Fruit fly (Drosophila melanogaster) whole organism, embryonic: ENCODE results near the gene CG16798.
A peak's percentile ranks its signal among the peaks of the same experiment; 100 is the strongest.

ENCODE experiments used
- ATbp ChIP-seq: fragments of 200-800 bp; sonication (Bioruptor generic); optimal IDR thresholded peaks from 2 replicates; lab custom pipeline; 2017; ENCODE audit warnings: missing biosample characterization, mild to moderate bottlenecking, missing genetic modification characterization, missing genetic modification reagents
- Atf6 ChIP-seq: fragments of 200-800 bp; sonication (Bioruptor generic); IDR thresholded peaks from 2 replicates; pipeline ENCODE4 v1.3.6; 2022; ENCODE audit warnings: missing biosample characterization, missing genetic modification characterization
- CG10543 ChIP-seq: fragments of 200-800 bp; sonication (Bioruptor generic); optimal IDR thresholded peaks from 3 replicates; lab custom pipeline; 2017; ENCODE audit warnings: missing biosample characterization, mild to moderate bottlenecking, missing genetic modification characterization, moderate library complexity
- CG1233 ChIP-seq: fragments of 200-800 bp; sonication (Bioruptor generic); optimal IDR thresholded peaks from 4 replicates; lab custom pipeline; 2018; ENCODE audit warnings: missing biosample characterization, mild to moderate bottlenecking, missing genetic modification characterization
- CG14441 ChIP-seq: fragments of 200-800 bp; sonication (Bioruptor generic); IDR thresholded peaks from 2 replicates; pipeline ENCODE4 v1.3.6; 2022; ENCODE audit warnings: missing biosample characterization, missing genetic modification characterization
- CG1529 ChIP-seq: fragments of 200-800 bp; sonication (Bioruptor generic); optimal IDR thresholded peaks from 3 replicates; lab custom pipeline; 2018; ENCODE audit warnings: missing biosample characterization, missing genetic modification characterization
- CG15696 ChIP-seq: fragments of 200-800 bp; sonication (Bioruptor generic); optimal IDR thresholded peaks from 2 replicates; lab custom pipeline; 2019; ENCODE audit warnings: missing biosample characterization, mild to moderate bottlenecking, missing genetic modification characterization, moderate library complexity
- CG1647 ChIP-seq: fragments of 200-800 bp; sonication (Bioruptor generic); optimal IDR thresholded peaks from 3 replicates; lab custom pipeline; 2016; ENCODE audit warnings: missing biosample characterization, missing genetic modification characterization
- CG16813 ChIP-seq: fragments of 200-800 bp; sonication (Bioruptor generic); IDR thresholded peaks from 3 replicates; pipeline ENCODE4 v1.3.6; 2022; ENCODE audit warnings: missing biosample characterization, missing genetic modification characterization; ENCODE audit not compliant: partially characterized antibody
- CG18599 ChIP-seq: fragments of 200-800 bp; sonication (Bioruptor generic); optimal IDR thresholded peaks from 3 replicates; lab custom pipeline; 2017; ENCODE audit warnings: missing biosample characterization, missing genetic modification characterization, mild to moderate bottlenecking, moderate library complexity, missing genetic modification reagents
- CG2875 ChIP-seq: fragments of 200-800 bp; sonication (Bioruptor generic); optimal IDR thresholded peaks from 2 replicates; lab custom pipeline; 2017; ENCODE audit warnings: missing biosample characterization, mild to moderate bottlenecking, missing genetic modification characterization, missing genetic modification reagents
- CG34422 ChIP-seq: fragments of 200-800 bp; sonication (Bioruptor generic); IDR thresholded peaks from 3 replicates; pipeline ENCODE4 v1.3.6; 2022; ENCODE audit warnings: missing biosample characterization, missing genetic modification characterization
- CG6254 ChIP-seq: fragments of 200-800 bp; sonication (Bioruptor generic); optimal IDR thresholded peaks from 3 replicates; lab custom pipeline; 2017; ENCODE audit warnings: mild to moderate bottlenecking, missing biosample characterization, missing genetic modification reagents, missing genetic modification characterization
- CG7745 ChIP-seq: fragments of 200-800 bp; sonication (Bioruptor generic); optimal IDR thresholded peaks from 2 replicates; lab custom pipeline; 2018; ENCODE audit warnings: missing biosample characterization, mild to moderate bottlenecking, missing genetic modification characterization, moderate library complexity
- CG8944 ChIP-seq: fragments of 200-800 bp; sonication (Bioruptor generic); optimal IDR thresholded peaks from 3 replicates; lab custom pipeline; 2016; ENCODE audit warnings: missing biosample characterization, missing genetic modification characterization
- Camta ChIP-seq: fragments of 200-800 bp; sonication (Bioruptor generic); optimal IDR thresholded peaks from 2 replicates; lab custom pipeline; 2016; ENCODE audit warnings: missing biosample characterization, missing genetic modification characterization
- E2f1 ChIP-seq: fragments of 200-800 bp; sonication (Bioruptor generic); IDR thresholded peaks from 2 replicates; pipeline ENCODE4 v1.3.6; 2022; ENCODE audit warnings: missing biosample characterization, missing genetic modification characterization
- GATAe ChIP-seq: fragments of 200-800 bp; sonication (Bioruptor generic); conservative IDR thresholded peaks from 2 replicates; pipeline ENCODE4 v1.3.6; 2022; ENCODE audit warnings: missing biosample characterization, missing genetic modification characterization
- Hey ChIP-seq: fragments of 200-800 bp; sonication (Bioruptor generic); optimal IDR thresholded peaks from 3 replicates; lab custom pipeline; 2018; ENCODE audit warnings: missing biosample characterization, mild to moderate bottlenecking, missing genetic modification characterization
- MTF-1 ChIP-seq: fragments of 200-800 bp; sonication (Bioruptor generic); optimal IDR thresholded peaks from 2 replicates; lab custom pipeline; 2018; ENCODE audit warnings: missing biosample characterization, mild to moderate bottlenecking, missing genetic modification characterization, borderline replicate concordance
- Mad ChIP-seq: fragments of 200-800 bp; sonication (Bioruptor generic); optimal IDR thresholded peaks from 2 replicates; lab custom pipeline; 2016; ENCODE audit warnings: missing biosample characterization, missing genetic modification characterization
- NC2β ChIP-seq: fragments of 200-800 bp; sonication (Bioruptor generic); optimal IDR thresholded peaks from 2 replicates; lab custom pipeline; 2016; ENCODE audit warnings: missing biosample characterization, missing genetic modification characterization
- Ptx1 ChIP-seq: fragments of 200-800 bp; sonication (Bioruptor generic); IDR thresholded peaks from 2 replicates; pipeline ENCODE4 v1.3.6; 2022; ENCODE audit warnings: missing biosample characterization, missing genetic modification characterization
- Scr ChIP-seq: fragments of 200-800 bp; sonication (Bioruptor generic); IDR thresholded peaks from 2 replicates; pipeline ENCODE4 v1.3.6; 2022; ENCODE audit warnings: missing biosample characterization, missing genetic modification characterization; ENCODE audit not compliant: partially characterized antibody
- Side ChIP-seq: fragments of 200-800 bp; sonication (Bioruptor generic); optimal IDR thresholded peaks from 2 replicates; lab custom pipeline; 2016; ENCODE audit warnings: missing biosample characterization, missing genetic modification characterization
- Sox100B ChIP-seq: fragments of 200-800 bp; sonication (Bioruptor generic); optimal IDR thresholded peaks from 3 replicates; lab custom pipeline; 2018; ENCODE audit warnings: missing biosample characterization, mild to moderate bottlenecking, missing genetic modification characterization
- Sry-δ ChIP-seq: fragments of 200-800 bp; sonication (Bioruptor generic); optimal IDR thresholded peaks from 2 replicates; lab custom pipeline; 2016; ENCODE audit warnings: missing biosample characterization, missing genetic modification characterization
- Xbp1 ChIP-seq: fragments of 200-800 bp; sonication (Bioruptor generic); optimal IDR thresholded peaks from 3 replicates; lab custom pipeline; 2016; ENCODE audit warnings: missing biosample characterization, mild to moderate bottlenecking, missing genetic modification characterization
- ac ChIP-seq: fragments of 200-800 bp; sonication (Bioruptor generic); optimal IDR thresholded peaks from 3 replicates; lab custom pipeline; 2017; ENCODE audit warnings: missing biosample characterization, mild to moderate bottlenecking, missing genetic modification characterization
- ap ChIP-seq: fragments of 200-800 bp; sonication (Bioruptor generic); IDR thresholded peaks from 2 replicates; pipeline ENCODE4 v1.3.6; 2022; ENCODE audit warnings: missing biosample characterization, missing genetic modification characterization
- ato ChIP-seq: fragments of 200-800 bp; sonication (Bioruptor generic); IDR thresholded peaks from 2 replicates; pipeline ENCODE4 v1.3.6; 2022; ENCODE audit warnings: missing biosample characterization, missing genetic modification characterization; ENCODE audit not compliant: partially characterized antibody
- bab2 ChIP-seq: fragments of 200-800 bp; sonication (Bioruptor generic); optimal IDR thresholded peaks from 2 replicates; lab custom pipeline; 2016; ENCODE audit warnings: missing biosample characterization, missing genetic modification characterization
- br ChIP-seq: fragments of >200 bp; optimal IDR thresholded peaks from 2 replicates; lab custom pipeline; 2017
- bsh ChIP-seq, 2 experiments: fragments of 200-800 bp; sonication (Bioruptor generic); optimal IDR thresholded peaks; 2 replicates each; lab custom pipeline; 2017 to 2018; ENCODE audit warnings: mild to moderate bottlenecking in 2 of 2, missing biosample characterization in 2 of 2, missing genetic modification characterization in 2 of 2, moderate library complexity in 1 of 2
- ewg ChIP-seq: fragments of 200-800 bp; sonication (Bioruptor generic); optimal IDR thresholded peaks from 3 replicates; lab custom pipeline; 2017; ENCODE audit warnings: mild to moderate bottlenecking, missing biosample characterization, missing genetic modification reagents, missing genetic modification characterization
- gcm2 ChIP-seq: fragments of 200-800 bp; sonication (Bioruptor generic); optimal IDR thresholded peaks from 2 replicates; lab custom pipeline; 2016; ENCODE audit warnings: missing biosample characterization, missing genetic modification characterization
- gem ChIP-seq: fragments of 200-800 bp; sonication (Bioruptor generic); optimal IDR thresholded peaks from 2 replicates; lab custom pipeline; 2019; ENCODE audit warnings: missing biosample characterization, mild to moderate bottlenecking, missing genetic modification characterization, moderate library complexity
- gro ChIP-seq: fragments of 200-800 bp; sonication (Bioruptor generic); optimal IDR thresholded peaks from 2 replicates; lab custom pipeline; 2016; ENCODE audit warnings: missing biosample characterization, missing genetic modification characterization
- h ChIP-seq: fragments of >200 bp; optimal IDR thresholded peaks from 2 replicates; lab custom pipeline; 2017
- kni ChIP-seq: fragments of 200-800 bp; sonication (Bioruptor generic); optimal IDR thresholded peaks from 3 replicates; lab custom pipeline; 2017; ENCODE audit warnings: mild to moderate bottlenecking, missing biosample characterization, missing genetic modification reagents, missing genetic modification characterization
- lab ChIP-seq: fragments of 200-800 bp; sonication (Bioruptor generic); optimal IDR thresholded peaks from 3 replicates; lab custom pipeline; 2017; ENCODE audit warnings: missing biosample characterization, missing genetic modification characterization, mild to moderate bottlenecking, moderate library complexity, missing genetic modification reagents
- lola ChIP-seq, 3 experiments: fragments of >200 bp in 2 of 3; fragments of 200-800 bp in 1 of 3; sonication (Bioruptor generic) in 1 of 3; optimal IDR thresholded peaks; 2 replicates each; lab custom pipeline; 2017 to 2019; ENCODE audit warnings: missing biosample characterization in 3 of 3, missing genetic modification characterization in 3 of 3, mild to moderate bottlenecking in 1 of 3, moderate library complexity in 1 of 3
- pho ChIP-seq: fragments of 200-800 bp; sonication (Bioruptor generic); optimal IDR thresholded peaks from 2 replicates; lab custom pipeline; 2016; ENCODE audit warnings: missing biosample characterization, missing genetic modification characterization
- pita ChIP-seq: fragments of 200-800 bp; sonication (Bioruptor generic); optimal IDR thresholded peaks from 2 replicates; lab custom pipeline; 2017; ENCODE audit warnings: missing biosample characterization, mild to moderate bottlenecking, missing genetic modification characterization
- sob ChIP-seq: fragments of 200-800 bp; sonication (Bioruptor generic); IDR thresholded peaks from 2 replicates; pipeline ENCODE4 v1.3.6; 2022; ENCODE audit warnings: missing biosample characterization, missing genetic modification characterization
- stwl ChIP-seq: fragments of 200-800 bp; sonication (Bioruptor generic); optimal IDR thresholded peaks from 3 replicates; lab custom pipeline; 2018; ENCODE audit warnings: missing biosample characterization, mild to moderate bottlenecking, missing genetic modification characterization, moderate library complexity
- unpg ChIP-seq: fragments of 200-800 bp; sonication (Bioruptor generic); optimal IDR thresholded peaks from 3 replicates; lab custom pipeline; 2018; ENCODE audit warnings: missing biosample characterization, mild to moderate bottlenecking, missing genetic modification characterization, moderate library complexity
- vvl ChIP-seq: fragments of 200-800 bp; sonication (Bioruptor generic); IDR thresholded peaks from 2 replicates; pipeline ENCODE4 v1.3.6; 2022; ENCODE audit warnings: missing biosample characterization, missing genetic modification characterization
- wdn ChIP-seq: fragments of 200-800 bp; sonication (Bioruptor generic); IDR thresholded peaks from 2 replicates; pipeline ENCODE4 v1.3.6; 2022; ENCODE audit warnings: missing biosample characterization, missing genetic modification characterization
- wek ChIP-seq: fragments of 200-800 bp; sonication (Bioruptor generic); optimal IDR thresholded peaks from 3 replicates; lab custom pipeline; 2018; ENCODE audit warnings: missing biosample characterization, mild to moderate bottlenecking, missing genetic modification characterization, moderate library complexity
- zfh2 ChIP-seq: fragments of 200-800 bp; sonication (Bioruptor generic); optimal IDR thresholded peaks from 2 replicates; lab custom pipeline; 2016; ENCODE audit warnings: missing biosample characterization, missing genetic modification characterization

Gene CG16798

DNA sequence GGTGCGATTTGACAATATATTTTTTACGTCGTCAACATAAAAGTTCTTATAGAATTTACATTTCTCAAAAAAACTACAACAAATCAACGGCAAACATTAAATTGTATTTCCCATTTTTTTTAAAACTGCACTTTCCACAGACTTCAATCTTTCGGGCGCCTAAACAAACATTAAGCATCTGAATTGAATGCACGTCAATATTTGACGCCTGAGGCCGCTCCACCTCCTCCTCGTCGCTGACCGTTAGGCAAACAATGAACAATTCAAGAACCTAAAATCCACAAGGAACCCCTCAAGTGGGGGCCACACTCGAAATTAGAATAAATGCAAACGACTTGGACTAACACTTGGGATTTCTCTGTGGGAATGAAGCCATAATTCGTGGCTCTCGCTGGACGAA lies 54.8 kb downstream of the CG16798 start (continued):
- no peak for TF ChIP-seq CG18599 (GFP tag; lab: Kevin White, UChicago)
- no peak for TF ChIP-seq Sox100B
- no peak for TF ChIP-seq Atf6
- no peak for TF ChIP-seq Ptx1 (GFP tag; lab: Robert Waterston, UW)
- TF ChIP-seq lab (GFP tag; lab: Kevin White, UChicago): no peak
- TF ChIP-seq stwl (tag; lab: Kevin White, UChicago): no peak
- TF ChIP-seq ap (GFP tag; lab: Robert Waterston, UW): 0 out of 2 replicates have a peak, but pooled peaks have one; percentile 13
- TF ChIP-seq CG1529 (GFP tag; lab: Kevin White, UChicago): peak; percentile 34
- TF ChIP-seq gem: peak; percentile 40
- TF ChIP-seq Camta (GFP tag; lab: Kevin White, UChicago): peak; percentile 22
- TF ChIP-seq gro (GFP tag; lab: Kevin White, UChicago): no peak
- TF ChIP-seq Side (GFP tag; lab: Kevin White, UChicago): no peak
- no peak for TF ChIP-seq Xbp1 (GFP tag; lab: Kevin White, UChicago)
- peak; percentile 30 for TF ChIP-seq ewg
- no peak for TF ChIP-seq br
- no peak for TF ChIP-seq pita
- TF ChIP-seq CG8944 (GFP tag; lab: Kevin White, UChicago): no peak
- no peak for TF ChIP-seq Hey (tag; lab: Kevin White, UChicago)
- no peak for TF ChIP-seq CG6254 (GFP tag; lab: Kevin White, UChicago)
- TF ChIP-seq wdn (GFP tag; lab: Robert Waterston, UW): no peak
- TF ChIP-seq kni (GFP tag; lab: Kevin White, UChicago): peak; percentile 25
- TF ChIP-seq CG1233 (GFP tag; lab: Kevin White, UChicago): peak; percentile 44
- TF ChIP-seq CG16813 (GFP tag; lab: Robert Waterston, UW): no peak
- TF ChIP-seq h (lab: Kevin White, UChicago): no peak
- TF ChIP-seq ac (GFP tag; lab: Kevin White, UChicago): peak; percentile 36
- no peak for TF ChIP-seq Scr (GFP tag; lab: Robert Waterston, UW)
- peak; percentile 67 for TF ChIP-seq ATbp
- TF ChIP-seq ato: no peak
- no peak for TF ChIP-seq gcm2
- peak; percentile 64 for TF ChIP-seq wek
- no peak for TF ChIP-seq zfh2 (GFP tag; lab: Kevin White, UChicago)
- peak; percentile 26 for TF ChIP-seq unpg (GFP tag; lab: Kevin White, UChicago)
- TF ChIP-seq bsh (GFP tag; optimal IDR thresholded peaks at IDR 0.05; lab: Kevin White, UChicago): peak in 1 of 2 experiments; percentile 66
- peak; percentile 21 for TF ChIP-seq NC2β (GFP tag; lab: Kevin White, UChicago)
- peak; percentile 69 for TF ChIP-seq CG2875
- TF ChIP-seq CG1647 (GFP tag; lab: Kevin White, UChicago): no peak
- no peak for TF ChIP-seq CG10543 (GFP tag; lab: Kevin White, UChicago)
- peak; percentile 53 for TF ChIP-seq bab2 (GFP tag; lab: Kevin White, UChicago)
- TF ChIP-seq vvl (GFP tag; lab: Robert Waterston, UW): 0 out of 2 replicates have a peak, but pooled peaks have one; percentile 16
- TF ChIP-seq pho (GFP tag; lab: Kevin White, UChicago): no peak
- no peak for TF ChIP-seq Sry-δ (GFP tag; lab: Kevin White, UChicago)
- TF ChIP-seq E2f1 (GFP tag; lab: Robert Waterston, UW): no peak
- TF ChIP-seq MTF-1 (GFP tag; lab: Kevin White, UChicago): peak; percentile 65
- no peak for TF ChIP-seq sob (GFP tag; lab: Robert Waterston, UW)
- TF ChIP-seq CG34422 (GFP tag; lab: Robert Waterston, UW): 0 out of 3 replicates have a peak, but pooled peaks have one; percentile 26
- TF ChIP-seq GATAe (GFP tag; lab: Robert Waterston, UW): no peak
- TF ChIP-seq CG14441: no peak
- TF ChIP-seq CG15696: peak; percentile 32
- peak in 1 of 3 experiments; percentile 37 for TF ChIP-seq lola (GFP tag; optimal IDR thresholded peaks at IDR 0.05; lab: Kevin White, UChicago)
- no peak for TF ChIP-seq Mad (GFP tag; lab: Kevin White, UChicago)
- TF ChIP-seq CG7745 (tag; lab: Kevin White, UChicago): no peak
